Worm (Caenorhabditis elegans) whole organism, L4 larva: ENCODE measurements around the gene cyp-14A3.

Experiments
- F26F4.8 ChIP-seq: fragments of 200-800 bp; sonication (Bioruptor generic); conservative IDR thresholded peaks from 2 replicates; pipeline ENCODE4 v1.3.6; 2022; ENCODE audit warnings: missing genetic modification characterization, missing compliant biosample characterization
- T26A8.4 ChIP-seq: fragments of 200-800 bp; sonication (Bioruptor generic); IDR thresholded peaks from 2 replicates; pipeline ENCODE4 v1.3.6; 2022; ENCODE audit warnings: missing genetic modification characterization, missing compliant biosample characterization
- Y48G9A.11 ChIP-seq: fragments of 200-800 bp; sonication (Bioruptor generic); IDR thresholded peaks from 2 replicates; pipeline ENCODE4 v1.3.6; 2022; ENCODE audit warnings: missing genetic modification reagents, missing genetic modification characterization, missing compliant biosample characterization
- Y75B8A.6 ChIP-seq: fragments of 200-800 bp; sonication (Bioruptor generic); IDR thresholded peaks from 2 replicates; pipeline ENCODE4 v1.3.6; 2022; ENCODE audit warnings: missing genetic modification reagents, missing genetic modification characterization, missing compliant biosample characterization
- ceh-32 ChIP-seq: sonication (generic microtip); optimal IDR thresholded peaks from 2 replicates; lab custom pipeline; 2016; ENCODE audit warnings: mild to moderate bottlenecking, missing genetic modification characterization, missing compliant biosample characterization; ENCODE audit not compliant: poor library complexity
- ceh-44 ChIP-seq: fragments of 200-800 bp; sonication (Bioruptor generic); IDR thresholded peaks from 2 replicates; pipeline ENCODE4 v1.3.6; 2022; ENCODE audit warnings: missing genetic modification reagents, missing genetic modification characterization, missing compliant biosample characterization
- ceh-62 ChIP-seq: sonication (generic microtip); optimal IDR thresholded peaks from 2 replicates; lab custom pipeline; 2017; ENCODE audit warnings: missing biosample characterization, missing genetic modification characterization
- ces-1 ChIP-seq: fragments of 150-350 bp; sonication (generic microtip); optimal IDR thresholded peaks from 4 replicates; lab custom pipeline; 2014; ENCODE audit warnings: missing biosample characterization, missing genetic modification reagents, missing genetic modification characterization
- cey-2 ChIP-seq: sonication (generic microtip); optimal IDR thresholded peaks from 3 replicates; lab custom pipeline; 2017; ENCODE audit warnings: missing genetic modification characterization, mild to moderate bottlenecking, missing compliant biosample characterization, antibody characterized with exemption, borderline replicate concordance; ENCODE audit not compliant: insufficient read depth
- daf-19 ChIP-seq: fragments of 200-800 bp; sonication (Bioruptor generic); conservative IDR thresholded peaks from 2 replicates; pipeline ENCODE4 v1.3.6; 2022; ENCODE audit warnings: missing genetic modification characterization, missing compliant biosample characterization
- dmd-8 ChIP-seq: fragments of 200-800 bp; sonication (Bioruptor generic); IDR thresholded peaks from 2 replicates; pipeline ENCODE4 v1.3.6; 2022; ENCODE audit warnings: missing genetic modification characterization, missing compliant biosample characterization
- dve-1 ChIP-seq: sonication (generic microtip); optimal IDR thresholded peaks from 2 replicates; lab custom pipeline; 2017; ENCODE audit warnings: antibody characterized with exemption, mild to moderate bottlenecking, missing genetic modification characterization, missing compliant biosample characterization; ENCODE audit not compliant: insufficient read depth
- fkh-10 ChIP-seq: fragments of 150-350 bp; optimal IDR thresholded peaks from 2 replicates; lab custom pipeline; 2014; ENCODE audit warnings: missing biosample characterization, missing genetic modification reagents, missing genetic modification characterization
- fos-1 ChIP-seq: fragments of 150-350 bp; optimal IDR thresholded peaks from 2 replicates; lab custom pipeline; 2014; ENCODE audit warnings: missing biosample characterization, missing genetic modification characterization
- gei-8 ChIP-seq: fragments of 200-800 bp; sonication (Bioruptor generic); optimal IDR thresholded peaks from 2 replicates; lab custom pipeline; 2018; ENCODE audit warnings: mild to moderate bottlenecking, missing genetic modification characterization, missing compliant biosample characterization
- hmg-1.1 ChIP-seq: fragments of 200-800 bp; sonication (Bioruptor generic); IDR thresholded peaks from 2 replicates; pipeline ENCODE4 v1.3.6; 2022; ENCODE audit warnings: missing genetic modification reagents, missing genetic modification characterization, missing compliant biosample characterization
- jun-1 ChIP-seq: fragments of 150-350 bp; optimal IDR thresholded peaks from 2 replicates; lab custom pipeline; 2014; ENCODE audit warnings: missing biosample characterization, missing genetic modification reagents, missing genetic modification characterization
- lin-1 ChIP-seq: fragments of 200-800 bp; sonication (Bioruptor generic); IDR thresholded peaks from 2 replicates; pipeline ENCODE4 v1.3.6; 2022; ENCODE audit warnings: missing genetic modification reagents, missing genetic modification characterization, missing compliant biosample characterization
- lin-13 ChIP-seq: fragments of 150-350 bp; optimal IDR thresholded peaks from 2 replicates; lab custom pipeline; 2014; ENCODE audit warnings: missing biosample characterization, missing genetic modification reagents, missing genetic modification characterization
- lin-15B ChIP-seq: fragments of 150-350 bp; sonication (generic microtip); optimal IDR thresholded peaks from 3 replicates; lab custom pipeline; 2014; ENCODE audit warnings: missing biosample characterization, missing genetic modification characterization
- lir-3 ChIP-seq: sonication (generic microtip); optimal IDR thresholded peaks from 2 replicates; lab custom pipeline; 2016; ENCODE audit warnings: mild to moderate bottlenecking, missing genetic modification characterization, missing compliant biosample characterization
- madf-5 ChIP-seq, 2 experiments: fragments of 200-800 bp; sonication (Bioruptor generic); IDR thresholded peaks; 2 replicates each; pipeline ENCODE4 v1.3.6; 2022; ENCODE audit warnings: missing compliant biosample characterization in 2 of 2, missing genetic modification characterization in 2 of 2
- madf-9 ChIP-seq: fragments of 200-800 bp; sonication (Bioruptor generic); conservative IDR thresholded peaks from 2 replicates; pipeline ENCODE4 v1.3.6; 2022; ENCODE audit warnings: missing genetic modification reagents, missing genetic modification characterization, missing compliant biosample characterization
- mdl-1 ChIP-seq, 2 experiments: fragments of 150-350 bp in 1 of 2; sonication (generic microtip) in 1 of 2; optimal IDR thresholded peaks; 2 replicates each; lab custom pipeline; 2014 to 2017; ENCODE audit warnings: missing biosample characterization in 2 of 2, missing genetic modification characterization in 2 of 2
- mep-1 ChIP-seq: fragments of 150-350 bp; sonication (generic microtip); optimal IDR thresholded peaks from 3 replicates; lab custom pipeline; 2014; ENCODE audit warnings: missing biosample characterization, missing genetic modification characterization
- mes-2 ChIP-seq: sonication (generic microtip); optimal IDR thresholded peaks from 2 replicates; lab custom pipeline; 2016; ENCODE audit warnings: missing genotype, mild to moderate bottlenecking, missing genetic modification characterization, missing compliant biosample characterization; ENCODE audit not compliant: poor library complexity, severe bottlenecking
- mxl-3 ChIP-seq: fragments of 200-800 bp; sonication (Bioruptor generic); optimal IDR thresholded peaks from 2 replicates; lab custom pipeline; 2018; ENCODE audit warnings: mild to moderate bottlenecking, missing genetic modification characterization, missing compliant biosample characterization
- nhr-11 ChIP-seq: fragments of 150-350 bp; optimal IDR thresholded peaks from 2 replicates; lab custom pipeline; 2014; ENCODE audit warnings: missing biosample characterization, missing genetic modification characterization
- nhr-25 ChIP-seq: sonication (generic microtip); optimal IDR thresholded peaks from 2 replicates; lab custom pipeline; 2017; ENCODE audit warnings: missing genetic modification characterization, mild to moderate bottlenecking, missing compliant biosample characterization, antibody characterized with exemption, moderate library complexity, borderline replicate concordance; ENCODE audit not compliant: insufficient read depth
- nhr-28 ChIP-seq: fragments of 150-350 bp; optimal IDR thresholded peaks from 2 replicates; lab custom pipeline; 2014; ENCODE audit warnings: missing biosample characterization, missing genetic modification characterization
- nhr-6 ChIP-seq: fragments of 150-350 bp; optimal IDR thresholded peaks from 2 replicates; lab custom pipeline; 2014; ENCODE audit warnings: missing biosample characterization, missing genetic modification characterization
- nhr-76 ChIP-seq: fragments of 150-350 bp; optimal IDR thresholded peaks from 2 replicates; lab custom pipeline; 2014; ENCODE audit warnings: missing biosample characterization, missing genetic modification characterization
- pha-4 ChIP-seq, 2 experiments: fragments of 150-350 bp in 1 of 2; fragments of 200-800 bp in 1 of 2; sonication (Bioruptor generic) in 1 of 2; IDR thresholded peaks in 1 of 2; optimal IDR thresholded peaks in 1 of 2; 2 replicates each; pipeline versions ENCODE4 v1.3.6 to Lab custom; 2014 to 2022; ENCODE audit warnings: missing genetic modification characterization in 2 of 2, missing genetic modification reagents in 2 of 2, missing biosample characterization in 1 of 2, missing compliant biosample characterization in 1 of 2
- pqm-1 ChIP-seq: sonication (generic microtip); optimal IDR thresholded peaks from 2 replicates; lab custom pipeline; 2017; ENCODE audit warnings: missing biosample characterization, missing genetic modification characterization
- saeg-2 ChIP-seq: fragments of 200-800 bp; sonication (Bioruptor generic); IDR thresholded peaks from 2 replicates; pipeline ENCODE4 v1.3.6; 2022; ENCODE audit warnings: missing genetic modification reagents, missing genetic modification characterization, missing compliant biosample characterization
- skn-1 ChIP-seq: fragments of 150-350 bp; optimal IDR thresholded peaks from 2 replicates; lab custom pipeline; 2014; ENCODE audit warnings: missing biosample characterization, missing genetic modification characterization
- snpc-1.2 ChIP-seq: fragments of 200-800 bp; sonication (Bioruptor generic); IDR thresholded peaks from 2 replicates; pipeline ENCODE4 v1.3.6; 2022; ENCODE audit warnings: missing genetic modification reagents, missing genetic modification characterization, missing compliant biosample characterization
- snpc-4 ChIP-seq: fragments of 150-350 bp; optimal IDR thresholded peaks from 2 replicates; lab custom pipeline; 2014; ENCODE audit warnings: missing biosample characterization, missing genetic modification characterization
- spr-1 ChIP-seq: sonication (generic microtip); optimal IDR thresholded peaks from 2 replicates; lab custom pipeline; 2016; ENCODE audit warnings: mild to moderate bottlenecking, missing genetic modification characterization, missing compliant biosample characterization
- unc-39 ChIP-seq: sonication (generic microtip); optimal IDR thresholded peaks from 2 replicates; lab custom pipeline; 2017; ENCODE audit warnings: missing biosample characterization, missing genetic modification characterization
- unc-62 ChIP-seq, 3 experiments: fragments of 150-350 bp in 1 of 3; sonication (generic microtip); optimal IDR thresholded peaks in 2 of 3; peaks in 1 of 3; 1 replicate in 1 of 3; 2 replicates in 2 of 3; lab custom pipeline; 2014 to 2017; ENCODE audit warnings: missing biosample characterization in 3 of 3, missing genetic modification characterization in 3 of 3, missing genetic modification reagents in 3 of 3, missing genotype in 1 of 3
- vab-7 ChIP-seq: fragments of 200-800 bp; sonication (Bioruptor generic); IDR thresholded peaks from 2 replicates; pipeline ENCODE4 v1.3.6; 2022; ENCODE audit warnings: missing genetic modification reagents, missing genetic modification characterization, missing compliant biosample characterization
- ztf-7 ChIP-seq: fragments of 150-350 bp; optimal IDR thresholded peaks from 2 replicates; lab custom pipeline; 2014; ENCODE audit warnings: missing biosample characterization, missing genetic modification characterization

cyp-14A3 gene

DNA sequence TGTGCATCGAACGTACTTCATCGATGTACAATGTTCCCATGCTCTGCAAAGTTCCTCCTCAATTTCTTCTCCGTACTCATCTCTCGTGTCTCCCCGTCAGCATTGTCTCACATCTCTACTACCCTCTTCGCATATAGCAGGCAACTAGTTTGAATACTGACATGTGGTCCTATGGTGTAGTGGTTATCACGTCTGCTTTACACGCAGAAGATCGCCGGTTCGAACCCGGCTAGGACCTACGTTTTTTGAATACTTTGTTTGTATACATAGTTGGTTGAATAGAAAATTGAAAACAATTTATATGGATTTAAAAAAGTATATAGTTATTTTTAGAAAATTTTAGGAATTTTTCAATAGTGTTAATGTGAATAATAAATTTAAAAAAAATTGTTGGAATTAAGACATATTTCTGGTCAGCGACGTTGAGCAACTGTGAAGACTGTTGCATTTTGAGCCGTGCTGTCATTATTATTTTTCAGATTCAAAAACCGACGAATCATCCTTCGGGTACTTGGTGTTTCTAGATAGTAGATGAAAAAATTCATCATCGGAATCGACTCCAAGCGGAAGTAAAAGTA is 33.0 kb upstream of the cyp-14A3 start (continued):
- peak; percentile 94 for TF ChIP-seq dve-1 (tag; lab: Kevin White, UChicago)
- peak; percentile 43 for TF ChIP-seq jun-1
- no peak for TF ChIP-seq ceh-62 (tag; lab: Kevin White, UChicago)
- peak; percentile 20 for TF ChIP-seq cey-2 (tag; lab: Kevin White, UChicago)
- no peak for TF ChIP-seq unc-39 (tag; lab: Kevin White, UChicago)

DNA sequence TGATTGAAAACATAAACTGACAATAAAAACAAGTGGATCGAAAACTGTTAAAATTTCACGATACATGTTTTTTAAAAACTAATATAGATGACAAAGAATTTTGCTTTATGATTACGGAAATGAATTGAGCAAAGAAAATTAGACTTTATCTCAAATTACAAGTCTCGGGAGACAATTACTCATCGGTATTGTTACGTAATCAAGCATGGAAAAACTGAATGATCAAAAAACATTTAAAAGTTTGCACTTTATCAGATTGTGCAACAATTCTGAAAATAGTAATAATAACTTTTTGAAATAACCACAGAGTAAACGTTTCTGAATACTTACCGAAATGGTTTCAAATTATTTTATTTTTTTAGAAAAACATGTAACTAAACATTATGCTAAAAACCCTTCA is 31.8 kb upstream of the cyp-14A3 start, which contains the start of gene srd-43:
srd-43 (minus strand) TSS at position 66 of the 400 bp plus-strand sequence.
- no peak for TF ChIP-seq daf-19
- no peak for TF ChIP-seq ceh-32 (tag; lab: Kevin White, UChicago)
- TF ChIP-seq nhr-28 (tag; lab: Kevin White, UChicago) = no peak
- TF ChIP-seq nhr-76 (tag; lab: Kevin White, UChicago) = no peak
- no peak for TF ChIP-seq lin-1
- TF ChIP-seq T26A8.4 (GFP tag; lab: Robert Waterston, UW) = no peak
- TF ChIP-seq vab-7 (GFP tag; lab: Robert Waterston, UW) = no peak
- TF ChIP-seq dmd-8 (GFP tag; lab: Robert Waterston, UW) = no peak
- no peak for TF ChIP-seq mes-2
- TF ChIP-seq lin-13 (GFP tag; lab: Kevin White, UChicago) = no peak
- no peak for TF ChIP-seq skn-1
- no peak for TF ChIP-seq snpc-4
- no peak for TF ChIP-seq ceh-44 (GFP tag; lab: Robert Waterston, UW)
- TF ChIP-seq Y75B8A.6 = no peak
- no peak for TF ChIP-seq Y48G9A.11 (GFP tag; lab: Robert Waterston, UW)
- no peak for TF ChIP-seq F26F4.8 (GFP tag; lab: Robert Waterston, UW)

DNA sequence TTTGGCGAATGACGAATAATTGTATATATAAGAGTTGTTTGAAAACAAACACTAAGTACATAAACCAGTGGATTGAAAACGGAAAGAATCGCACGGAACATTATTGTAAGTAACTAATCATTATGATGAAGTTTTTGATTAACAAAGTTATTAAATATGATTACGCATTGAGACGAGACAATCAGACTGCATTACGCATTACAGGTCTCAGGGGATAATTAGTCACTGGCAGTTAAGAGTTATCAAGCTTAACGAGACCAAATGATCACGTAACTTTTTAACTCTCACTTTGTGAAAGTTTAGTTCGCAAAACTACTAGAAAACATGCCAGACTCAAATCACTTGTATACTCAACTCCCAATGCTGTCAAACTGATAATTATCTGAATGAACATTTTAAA is 29.4 kb upstream of the cyp-14A3 start, which contains the start of gene srd-42:
srd-42 (minus strand) TSS at position 101 of the 400 bp plus-strand sequence.
- TF ChIP-seq fkh-10 (GFP tag; lab: Kevin White, UChicago) = no peak
- no peak for TF ChIP-seq lin-15B (tag; lab: Kevin White, UChicago)
- TF ChIP-seq pqm-1 = no peak
- TF ChIP-seq unc-62 (GFP tag; optimal IDR thresholded peaks at IDR 0.05 in 1 of 2; lab: Kevin White, UChicago) = no peak
- TF ChIP-seq unc-62 (tag; optimal IDR thresholded peaks at IDR 0.05; lab: Kevin White, UChicago) = no peak
- TF ChIP-seq lin-1 = no peak
- TF ChIP-seq nhr-6 (tag; lab: Kevin White, UChicago) = no peak
- TF ChIP-seq ces-1 (GFP tag; lab: Kevin White, UChicago) = no peak
- no peak for TF ChIP-seq lir-3 (tag; lab: Kevin White, UChicago)
- TF ChIP-seq ceh-32 (tag; lab: Kevin White, UChicago) = no peak
- TF ChIP-seq spr-1 (tag; lab: Kevin White, UChicago) = no peak

DNA sequence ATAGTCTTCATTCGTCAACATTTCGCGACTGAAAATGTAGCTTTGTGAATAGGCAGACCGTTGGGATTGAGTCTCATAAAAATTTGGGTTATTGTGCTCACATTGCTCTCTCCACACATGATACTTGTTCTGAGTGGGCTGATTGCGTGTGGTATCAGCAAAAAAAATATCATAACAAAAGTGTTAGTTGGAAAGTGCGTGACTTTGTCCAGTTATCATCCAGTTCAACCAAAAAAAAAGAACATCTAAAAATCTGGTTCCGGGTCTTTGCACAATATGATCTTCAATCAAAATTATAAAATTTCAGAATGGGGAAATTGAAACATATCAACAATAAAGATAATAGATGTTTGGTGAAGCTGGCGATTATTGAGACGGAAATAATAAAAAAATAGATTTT is 26.5 kb upstream of the cyp-14A3 start, which contains the start of gene srd-39:
srd-39 (minus strand) TSS at position 101 of the 400 bp plus-strand sequence.
- no peak for TF ChIP-seq gei-8 (GFP tag; lab: Kevin White, UChicago)

DNA sequence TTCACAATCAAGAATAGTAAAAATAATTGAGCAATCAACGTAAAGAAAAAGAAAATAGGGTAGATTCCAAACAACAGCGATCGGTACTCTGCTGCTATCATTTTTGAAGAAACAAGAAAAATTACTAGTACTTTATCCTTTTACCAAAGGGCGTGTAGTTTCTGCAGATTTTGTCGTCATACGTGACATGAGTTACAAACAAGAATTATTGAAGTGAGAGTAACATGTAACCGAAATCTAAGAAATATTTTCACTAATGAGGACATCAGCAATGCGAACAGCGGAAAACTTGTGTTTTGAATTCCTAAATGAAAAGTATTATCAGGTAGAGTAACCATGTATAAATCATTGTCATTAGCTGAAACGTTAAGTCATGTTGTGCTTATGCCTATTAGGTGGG is 20.7 kb upstream of the cyp-14A3 start, which contains the start of gene srd-36:
srd-36 (minus strand) TSS at position 101 of the 400 bp plus-strand sequence.
- TF ChIP-seq F26F4.8 (GFP tag; lab: Robert Waterston, UW) (no peak), saeg-2 (no peak), snpc-1.2 (GFP tag; lab: Robert Waterston, UW) (no peak), madf-9 (GFP tag; lab: Robert Waterston, UW) (no peak), fos-1 (tag; lab: Kevin White, UChicago) (no peak), hmg-1.1 (GFP tag; lab: Robert Waterston, UW) (no peak), nhr-11 (tag; lab: Kevin White, UChicago) (no peak), mes-2 (no peak), jun-1 (no peak), mep-1 (tag; lab: Kevin White, UChicago) (no peak), madf-5 (GFP tag; IDR thresholded peaks at IDR 0.05; lab: Robert Waterston, UW) (no peak), mdl-1 (tag; optimal IDR thresholded peaks at IDR 0.05; lab: Kevin White, UChicago) (no peak), ceh-32 (tag; lab: Kevin White, UChicago) (no peak), nhr-25 (tag; lab: Kevin White, UChicago) (no peak), pha-4 (GFP tag; IDR thresholded peaks at IDR 0.05; lab: Robert Waterston, UW) (no peak), pha-4 (tag; optimal IDR thresholded peaks at IDR 0.05; lab: Kevin White, UChicago) (no peak), mxl-3 (no peak), ztf-7 (tag; lab: Kevin White, UChicago) (no peak)
